Fruit fly (Drosophila melanogaster): ENCODE data around the gene tbrd-1.

DNA sequence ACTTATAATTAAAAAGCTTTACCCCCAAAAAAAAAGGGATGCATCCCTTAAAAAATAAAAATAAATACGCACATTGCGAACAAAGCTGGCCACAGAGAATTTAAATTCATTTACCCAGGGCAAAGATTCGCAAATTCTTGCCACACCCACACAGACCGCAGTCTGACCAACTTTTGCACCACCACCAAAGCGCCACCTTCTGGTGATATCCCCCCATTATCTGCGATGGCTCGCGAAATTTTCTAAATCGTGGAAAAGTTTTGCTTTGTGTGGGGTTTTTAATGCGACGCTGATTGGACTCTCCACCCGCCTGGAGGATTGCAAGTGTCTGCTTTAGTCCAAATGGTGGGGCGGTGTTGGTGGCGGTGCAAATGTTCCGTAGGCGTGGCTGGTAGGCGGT is 6.7 kb upstream of the tbrd-1 start:
- TF ChIP-seq kay (GFP tag; ENCODE audit: borderline replicate concordance) (no peak), cic (GFP tag; optimal IDR thresholded peaks at IDR 0.05) (no peak), CG7045 (GFP tag; optimal IDR thresholded peaks at IDR 0.05) (no peak), CG14711 (tag; optimal IDR thresholded peaks at IDR 0.05) (no peak), Crg-1 (GFP tag; optimal IDR thresholded peaks at IDR 0.05) (no peak), CG11617 (GFP tag; optimal IDR thresholded peaks at IDR 0.05) (no peak), CG5204 (GFP tag; optimal IDR thresholded peaks at IDR 0.05) (no peak), cnc (optimal IDR thresholded peaks at IDR 0.05) (no peak), Hr96 (GFP tag; optimal IDR thresholded peaks at IDR 0.05) (no peak), ovo (GFP tag; optimal IDR thresholded peaks at IDR 0.05) (no peak), Mnt (GFP tag; optimal IDR thresholded peaks at IDR 0.05) (no peak)

Data from whole organism, adult.